Worm (Caenorhabditis elegans) whole organism, L4 larva: ENCODE data around the gene ttr-16.

ENCODE experiments used
- F26F4.8 ChIP-seq: fragments of 200-800 bp; sonication (Bioruptor generic); conservative IDR thresholded peaks from 2 replicates; pipeline ENCODE4 v1.3.6; 2022; ENCODE audit warnings: missing genetic modification characterization, missing compliant biosample characterization
- F49E8.2 ChIP-seq: sonication (generic microtip); optimal IDR thresholded peaks from 2 replicates; lab custom pipeline; 2016; ENCODE audit warnings: missing compliant biosample characterization, mild to moderate bottlenecking, missing genetic modification characterization, borderline replicate concordance
- T20F7.1 ChIP-seq: fragments of 200-800 bp; sonication (Bioruptor generic); optimal IDR thresholded peaks from 2 replicates; lab custom pipeline; 2018; ENCODE audit warnings: mild to moderate bottlenecking, missing genetic modification characterization, missing compliant biosample characterization
- Y105C5A.15 ChIP-seq: fragments of 200-800 bp; sonication (Bioruptor generic); IDR thresholded peaks from 2 replicates; pipeline ENCODE4 v1.3.6; 2022; ENCODE audit warnings: missing genetic modification characterization, missing compliant biosample characterization
- Y5F2A.4 ChIP-seq: fragments of 200-800 bp; sonication (Bioruptor generic); optimal IDR thresholded peaks from 2 replicates; lab custom pipeline; 2018; ENCODE audit warnings: mild to moderate bottlenecking, missing genetic modification characterization, missing compliant biosample characterization
- aha-1 ChIP-seq: fragments of 150-350 bp; peaks from one replicate; lab custom pipeline; 2014; ENCODE audit warnings: missing biosample characterization, missing genetic modification characterization
- ama-1 ChIP-seq: fragments of 150-350 bp; optimal IDR thresholded peaks from 2 replicates; lab custom pipeline; 2014; ENCODE audit warnings: inconsistent platforms, mixed read lengths
- arid-1 ChIP-seq: fragments of 200-800 bp; sonication (Bioruptor generic); conservative IDR thresholded peaks from 2 replicates; pipeline ENCODE4 v1.3.6; 2022; ENCODE audit warnings: missing genetic modification reagents, missing genetic modification characterization, missing compliant biosample characterization
- attf-4 ChIP-seq: sonication (generic microtip); optimal IDR thresholded peaks from 3 replicates; lab custom pipeline; 2017; ENCODE audit warnings: missing biosample characterization, missing genetic modification characterization
- ceh-20 ChIP-seq: fragments of 200-800 bp; sonication (Bioruptor generic); IDR thresholded peaks from 2 replicates; pipeline ENCODE4 v1.3.6; 2022; ENCODE audit warnings: missing genetic modification reagents, missing genetic modification characterization, missing compliant biosample characterization
- ceh-32 ChIP-seq: sonication (generic microtip); optimal IDR thresholded peaks from 2 replicates; lab custom pipeline; 2016; ENCODE audit warnings: mild to moderate bottlenecking, missing genetic modification characterization, missing compliant biosample characterization; ENCODE audit not compliant: poor library complexity
- ceh-62 ChIP-seq: sonication (generic microtip); optimal IDR thresholded peaks from 2 replicates; lab custom pipeline; 2017; ENCODE audit warnings: missing biosample characterization, missing genetic modification characterization
- ceh-82 ChIP-seq: sonication (generic microtip); optimal IDR thresholded peaks from 2 replicates; lab custom pipeline; 2017; ENCODE audit warnings: missing biosample characterization, missing genetic modification characterization
- ctbp-1 ChIP-seq: fragments of 200-800 bp; sonication (Bioruptor generic); IDR thresholded peaks from 2 replicates; pipeline ENCODE4 v1.3.6; 2022; ENCODE audit warnings: missing genetic modification reagents, missing genetic modification characterization, missing compliant biosample characterization
- daf-16 ChIP-seq, 3 experiments: sonication (generic microtip); optimal IDR thresholded peaks; 2 replicates each; lab custom pipeline; 2016 to 2017; ENCODE audit warnings: missing genetic modification characterization in 3 of 3, missing genetic modification reagents in 3 of 3, mild to moderate bottlenecking in 2 of 3, missing compliant biosample characterization in 2 of 3, missing biosample characterization in 1 of 3, moderate library complexity in 1 of 3
- dmd-6 ChIP-seq: fragments of 200-800 bp; sonication (Bioruptor generic); IDR thresholded peaks from 2 replicates; pipeline ENCODE4 v1.3.6; 2022; ENCODE audit warnings: missing genetic modification reagents, missing genetic modification characterization, missing compliant biosample characterization
- dmd-8 ChIP-seq: fragments of 200-800 bp; sonication (Bioruptor generic); IDR thresholded peaks from 2 replicates; pipeline ENCODE4 v1.3.6; 2022; ENCODE audit warnings: missing genetic modification characterization, missing compliant biosample characterization
- dmd-9 ChIP-seq: fragments of 200-800 bp; sonication (Bioruptor generic); IDR thresholded peaks from 2 replicates; pipeline ENCODE4 v1.3.6; 2022; ENCODE audit warnings: missing genetic modification reagents, missing genetic modification characterization, missing compliant biosample characterization
- dpl-1 ChIP-seq: fragments of 150-350 bp; optimal IDR thresholded peaks from 2 replicates; lab custom pipeline; 2014; ENCODE audit warnings: missing biosample characterization, missing genetic modification reagents, missing genetic modification characterization
- duxl-1 ChIP-seq: sonication (generic microtip); optimal IDR thresholded peaks from 2 replicates; lab custom pipeline; 2016; ENCODE audit warnings: mild to moderate bottlenecking, missing genetic modification characterization, moderate library complexity, missing compliant biosample characterization; ENCODE audit not compliant: poor library complexity
- dve-1 ChIP-seq: sonication (generic microtip); optimal IDR thresholded peaks from 2 replicates; lab custom pipeline; 2017; ENCODE audit warnings: antibody characterized with exemption, mild to moderate bottlenecking, missing genetic modification characterization, missing compliant biosample characterization; ENCODE audit not compliant: insufficient read depth
- egl-27 ChIP-seq: sonication (generic microtip); optimal IDR thresholded peaks from 3 replicates; lab custom pipeline; 2017; ENCODE audit warnings: missing biosample characterization, missing genetic modification reagents, missing genetic modification characterization
- fos-1 ChIP-seq: fragments of 150-350 bp; optimal IDR thresholded peaks from 2 replicates; lab custom pipeline; 2014; ENCODE audit warnings: missing biosample characterization, missing genetic modification characterization
- hlh-11 ChIP-seq: fragments of 200-800 bp; sonication (Bioruptor generic); optimal IDR thresholded peaks from 2 replicates; lab custom pipeline; 2018; ENCODE audit warnings: mild to moderate bottlenecking, missing genetic modification characterization, missing compliant biosample characterization
- hlh-30 ChIP-seq: sonication (generic microtip); optimal IDR thresholded peaks from 2 replicates; lab custom pipeline; 2017; ENCODE audit warnings: antibody characterized with exemption, mild to moderate bottlenecking, missing genetic modification characterization, missing compliant biosample characterization; ENCODE audit not compliant: insufficient read depth
- hmg-1.1 ChIP-seq: fragments of 200-800 bp; sonication (Bioruptor generic); IDR thresholded peaks from 2 replicates; pipeline ENCODE4 v1.3.6; 2022; ENCODE audit warnings: missing genetic modification reagents, missing genetic modification characterization, missing compliant biosample characterization
- lin-1 ChIP-seq: fragments of 200-800 bp; sonication (Bioruptor generic); IDR thresholded peaks from 2 replicates; pipeline ENCODE4 v1.3.6; 2022; ENCODE audit warnings: missing genetic modification reagents, missing genetic modification characterization, missing compliant biosample characterization
- lin-39 ChIP-seq: fragments of 150-350 bp; optimal IDR thresholded peaks from 2 replicates; lab custom pipeline; 2014; ENCODE audit warnings: missing biosample characterization, missing genetic modification reagents, missing genetic modification characterization
- mdt-29 ChIP-seq: fragments of 200-800 bp; sonication (Bioruptor generic); IDR thresholded peaks from 2 replicates; pipeline ENCODE4 v1.3.6; 2022; ENCODE audit warnings: missing genetic modification reagents, missing genetic modification characterization, missing compliant biosample characterization
- mep-1 ChIP-seq: fragments of 150-350 bp; sonication (generic microtip); optimal IDR thresholded peaks from 3 replicates; lab custom pipeline; 2014; ENCODE audit warnings: missing biosample characterization, missing genetic modification characterization
- mxl-3 ChIP-seq: fragments of 200-800 bp; sonication (Bioruptor generic); optimal IDR thresholded peaks from 2 replicates; lab custom pipeline; 2018; ENCODE audit warnings: mild to moderate bottlenecking, missing genetic modification characterization, missing compliant biosample characterization
- nhr-11 ChIP-seq: fragments of 150-350 bp; optimal IDR thresholded peaks from 2 replicates; lab custom pipeline; 2014; ENCODE audit warnings: missing biosample characterization, missing genetic modification characterization
- nhr-237 ChIP-seq: sonication (generic microtip); optimal IDR thresholded peaks from 2 replicates; lab custom pipeline; 2017; ENCODE audit warnings: missing biosample characterization, missing genetic modification characterization
- nhr-41 ChIP-seq: fragments of 200-800 bp; sonication (Bioruptor generic); IDR thresholded peaks from 2 replicates; pipeline ENCODE4 v1.3.6; 2022; ENCODE audit warnings: missing genetic modification reagents, missing genetic modification characterization, missing compliant biosample characterization
- nhr-42 ChIP-seq: fragments of 200-800 bp; sonication (Bioruptor generic); IDR thresholded peaks from 2 replicates; pipeline ENCODE4 v1.3.6; 2022; ENCODE audit warnings: missing genetic modification characterization, missing compliant biosample characterization
- nhr-48 ChIP-seq: sonication (generic microtip); optimal IDR thresholded peaks from 2 replicates; lab custom pipeline; 2016; ENCODE audit warnings: mild to moderate bottlenecking, missing genetic modification characterization, missing compliant biosample characterization
- nhr-77 ChIP-seq: fragments of 150-350 bp; optimal IDR thresholded peaks from 2 replicates; lab custom pipeline; 2014; ENCODE audit warnings: missing biosample characterization, missing genetic modification characterization
- pha-4 ChIP-seq, 2 experiments: fragments of 150-350 bp in 1 of 2; fragments of 200-800 bp in 1 of 2; sonication (Bioruptor generic) in 1 of 2; IDR thresholded peaks in 1 of 2; optimal IDR thresholded peaks in 1 of 2; 2 replicates each; pipeline versions ENCODE4 v1.3.6 to Lab custom; 2014 to 2022; ENCODE audit warnings: missing genetic modification characterization in 2 of 2, missing genetic modification reagents in 2 of 2, missing biosample characterization in 1 of 2, missing compliant biosample characterization in 1 of 2
- php-3 ChIP-seq: fragments of 200-800 bp; sonication (Bioruptor generic); IDR thresholded peaks from 2 replicates; pipeline ENCODE4 v1.3.6; 2022; ENCODE audit warnings: missing genetic modification reagents, missing genetic modification characterization, missing compliant biosample characterization
- rbr-2 ChIP-seq: sonication (generic microtip); optimal IDR thresholded peaks from 2 replicates; lab custom pipeline; 2016; ENCODE audit warnings: missing genotype, missing genetic modification characterization, missing compliant biosample characterization
- spr-3 ChIP-seq: fragments of 200-800 bp; sonication (Bioruptor generic); optimal IDR thresholded peaks from 2 replicates; lab custom pipeline; 2018; ENCODE audit warnings: mild to moderate bottlenecking, missing genetic modification characterization, missing compliant biosample characterization
- unc-62 ChIP-seq, 3 experiments: fragments of 150-350 bp in 1 of 3; sonication (generic microtip); optimal IDR thresholded peaks in 2 of 3; peaks in 1 of 3; 1 replicate in 1 of 3; 2 replicates in 2 of 3; lab custom pipeline; 2014 to 2017; ENCODE audit warnings: missing biosample characterization in 3 of 3, missing genetic modification characterization in 3 of 3, missing genetic modification reagents in 3 of 3, missing genotype in 1 of 3
- zag-1 ChIP-seq: fragments of 150-350 bp; optimal IDR thresholded peaks from 2 replicates; lab custom pipeline; 2014; ENCODE audit warnings: missing biosample characterization, missing genetic modification characterization
- zfp-3 ChIP-seq: fragments of 200-800 bp; sonication (Bioruptor generic); conservative IDR thresholded peaks from 2 replicates; pipeline ENCODE4 v1.3.6; 2022; ENCODE audit warnings: missing genetic modification reagents, missing genetic modification characterization, missing compliant biosample characterization
- zip-11 ChIP-seq: fragments of 200-800 bp; sonication (Bioruptor generic); IDR thresholded peaks from 2 replicates; pipeline ENCODE4 v1.3.6; 2022; ENCODE audit warnings: missing genetic modification characterization, missing compliant biosample characterization
- ztf-7 ChIP-seq: fragments of 150-350 bp; optimal IDR thresholded peaks from 2 replicates; lab custom pipeline; 2014; ENCODE audit warnings: missing biosample characterization, missing genetic modification characterization

ttr-16 gene

ce11 chrIV:11036222-11036621 is 27.7 kb downstream of the ttr-16 start, which contains the start of gene fkb-1 (continued):
- no peak for TF ChIP-seq zag-1 (tag; lab: Kevin White, UChicago)
- no peak for TF ChIP-seq lin-39
- TF ChIP-seq duxl-1 (tag; lab: Kevin White, UChicago) = no peak
- TF ChIP-seq dmd-8 (GFP tag; lab: Robert Waterston, UW) = no peak
- no peak for TF ChIP-seq mdt-29 (GFP tag; lab: Robert Waterston, UW)
- TF ChIP-seq zfp-3 = no peak
- TF ChIP-seq dpl-1 = peak; percentile 71
- no peak for TF ChIP-seq egl-27 (tag; lab: Kevin White, UChicago)
- TF ChIP-seq ceh-62 (tag; lab: Kevin White, UChicago) = no peak
- no peak for TF ChIP-seq ceh-20

ce11 chrIV:11032288-11032687 is 31.6 kb downstream of the ttr-16 start, which contains the start of gene hrg-6:
Gene hrg-6, plus strand, starts transcription at chrIV:11032588.
- peak in 1 of 2 experiments; percentile 26 for TF ChIP-seq unc-62 (GFP tag; optimal IDR thresholded peaks at IDR 0.05 in 1 of 2; lab: Kevin White, UChicago)
- no peak for TF ChIP-seq unc-62 (tag; optimal IDR thresholded peaks at IDR 0.05; lab: Kevin White, UChicago)
- TF ChIP-seq lin-1 (GFP tag; lab: Robert Waterston, UW) = no peak

ce11 chrIV:11031640-11032039 is 32.3 kb downstream of the ttr-16 start:
- peak; percentile 68 for TF ChIP-seq dmd-6 (GFP tag; lab: Robert Waterston, UW)
- TF ChIP-seq ctbp-1 (GFP tag; lab: Robert Waterston, UW) = no peak
- no peak for TF ChIP-seq hlh-30
- no peak for TF ChIP-seq F49E8.2 (tag; lab: Kevin White, UChicago)
- no peak for TF ChIP-seq Y105C5A.15 (GFP tag; lab: Robert Waterston, UW)
- TF ChIP-seq ceh-32 (tag; lab: Kevin White, UChicago) = no peak
- no peak for TF ChIP-seq nhr-237 (tag; lab: Kevin White, UChicago)
- no peak for TF ChIP-seq pha-4 (GFP tag; IDR thresholded peaks at IDR 0.05; lab: Robert Waterston, UW)
- TF ChIP-seq pha-4 (tag; optimal IDR thresholded peaks at IDR 0.05; lab: Kevin White, UChicago) = no peak
- peak; percentile 42 for TF ChIP-seq dve-1 (tag; lab: Kevin White, UChicago)
- TF ChIP-seq attf-4 = no peak
- TF ChIP-seq ceh-20 = no peak
- TF ChIP-seq T20F7.1 = no peak
- TF ChIP-seq nhr-42 = no peak
- TF ChIP-seq nhr-11 (tag; lab: Kevin White, UChicago) = no peak
- peak; percentile 66 for TF ChIP-seq aha-1 (tag; lab: Kevin White, UChicago)
- no peak for TF ChIP-seq php-3 (GFP tag; lab: Robert Waterston, UW)
- TF ChIP-seq unc-62 (GFP tag; optimal IDR thresholded peaks at IDR 0.05 in 1 of 2; lab: Kevin White, UChicago) = no peak
- TF ChIP-seq unc-62 (tag; optimal IDR thresholded peaks at IDR 0.05; lab: Kevin White, UChicago) = no peak
- TF ChIP-seq fos-1 (tag; lab: Kevin White, UChicago) = no peak
- no peak for TF ChIP-seq ama-1
- TF ChIP-seq hlh-11 (tag; lab: Kevin White, UChicago) = peak; percentile 24
- peak; percentile 94 for TF ChIP-seq ztf-7 (tag; lab: Kevin White, UChicago)
- no peak for TF ChIP-seq nhr-77 (tag; lab: Kevin White, UChicago)
- TF ChIP-seq zip-11 (GFP tag; lab: Robert Waterston, UW) = no peak
- TF ChIP-seq mxl-3 = no peak
- peak; percentile 3 for TF ChIP-seq nhr-48 (tag; lab: Kevin White, UChicago)
- no peak for TF ChIP-seq nhr-41 (GFP tag; lab: Robert Waterston, UW)
- no peak for TF ChIP-seq lin-39
- no peak for TF ChIP-seq ceh-82 (tag; lab: Kevin White, UChicago)
- TF ChIP-seq arid-1 (GFP tag; lab: Robert Waterston, UW) = no peak
- TF ChIP-seq F26F4.8 (GFP tag; lab: Robert Waterston, UW) = no peak
- no peak for TF ChIP-seq daf-16 (GFP tag; optimal IDR thresholded peaks at IDR 0.05; lab: Kevin White, UChicago)
- peak; percentile 71 for TF ChIP-seq daf-16 (tag; optimal IDR thresholded peaks at IDR 0.05; lab: Kevin White, UChicago)
- TF ChIP-seq mep-1 = peak; percentile 50
- TF ChIP-seq rbr-2 (tag; lab: Kevin White, UChicago) = no peak
- TF ChIP-seq spr-3 (GFP tag; lab: Kevin White, UChicago) = no peak
- no peak for TF ChIP-seq Y5F2A.4
- no peak for TF ChIP-seq dmd-9 (GFP tag; lab: Robert Waterston, UW)
- no peak for TF ChIP-seq dpl-1
- TF ChIP-seq hmg-1.1 = no peak
